Worm (Caenorhabditis elegans) whole organism, L4 larva: ENCODE results near the gene mocs-1.

Experiments used
- F26F4.8 ChIP-seq: fragments of 200-800 bp; sonication (Bioruptor generic); conservative IDR thresholded peaks from 2 replicates; pipeline ENCODE4 v1.3.6; 2022; ENCODE audit warnings: missing genetic modification characterization, missing compliant biosample characterization
- nhr-11 ChIP-seq: fragments of 150-350 bp; optimal IDR thresholded peaks from 2 replicates; lab custom pipeline; 2014; ENCODE audit warnings: missing biosample characterization, missing genetic modification characterization
- ztf-7 ChIP-seq: fragments of 150-350 bp; optimal IDR thresholded peaks from 2 replicates; lab custom pipeline; 2014; ENCODE audit warnings: missing biosample characterization, missing genetic modification characterization

DNA sequence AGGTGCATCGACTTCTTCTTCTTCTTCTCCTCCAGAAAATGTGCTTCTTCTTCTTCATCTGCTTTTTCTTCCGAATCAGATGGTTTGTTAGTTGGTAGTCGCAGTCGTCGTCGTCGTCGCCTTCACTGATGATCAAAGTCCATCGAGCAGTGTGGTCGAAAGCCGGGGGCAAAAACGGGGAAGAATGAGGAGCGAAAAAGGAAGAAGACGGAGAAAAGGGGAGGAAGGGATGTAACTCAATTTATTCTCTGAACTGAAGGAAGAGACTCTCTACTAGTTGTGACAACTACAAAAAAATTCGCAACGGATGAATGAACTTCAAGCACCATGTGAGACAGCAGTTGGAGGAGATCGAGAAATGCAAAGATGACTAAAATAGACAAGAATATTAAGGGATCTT lies 44.9 kb downstream of the mocs-1 start:
- no peak for TF ChIP-seq nhr-11 (tag; lab: Kevin White, UChicago)
- TF ChIP-seq F26F4.8: no peak
- no peak for TF ChIP-seq ztf-7
